Worm (Caenorhabditis elegans) whole organism, early embryonic: Measurements from ENCODE around the gene C49C3.20.

ENCODE experiments used
- ama-1 ChIP-seq: fragments of 150-350 bp; optimal IDR thresholded peaks from 2 replicates; lab custom pipeline; 2014
- hmbx-1 ChIP-seq: sonication (generic microtip); optimal IDR thresholded peaks from 2 replicates; lab custom pipeline; 2016; ENCODE audit warnings: mild to moderate bottlenecking, missing genetic modification characterization, missing compliant biosample characterization

DNA sequence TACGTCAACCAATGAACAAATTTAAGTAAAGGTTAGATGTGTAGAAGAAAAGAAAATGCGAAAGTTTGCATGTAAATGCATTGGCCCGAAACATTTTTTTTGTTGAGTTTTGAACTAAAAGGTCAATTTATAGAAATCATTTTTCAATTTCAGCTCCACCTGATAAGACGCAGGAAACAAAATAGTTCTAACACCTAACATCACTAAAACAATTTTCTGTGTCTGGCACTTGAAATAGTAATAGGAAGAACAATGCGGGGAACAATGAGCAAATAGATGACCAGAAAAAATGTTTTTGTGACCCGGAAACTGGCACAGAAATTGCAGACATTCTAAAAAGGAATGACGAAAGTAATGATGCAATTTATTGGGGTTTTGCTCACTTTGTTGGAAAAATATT lies 23.9 kb downstream of the C49C3.20 start:
- TF ChIP-seq ama-1 (lab: Kevin White, UChicago) (no peak), hmbx-1 (tag; lab: Kevin White, UChicago) (no peak)
